Worm (Caenorhabditis elegans) whole organism, dauer: ENCODE data around the gene C55B6.5.

Experiments used
- unc-62 ChIP-seq: sonication (generic microtip); optimal IDR thresholded peaks from 2 replicates; lab custom pipeline; 2017; ENCODE audit warnings: missing biosample characterization, missing genetic modification reagents, missing genetic modification characterization

C55B6.5 gene

ce11 chrX:7222383-7222782, 17.3 kb upstream of the C55B6.5 start:
- no peak for TF ChIP-seq unc-62 (GFP tag; lab: Kevin White, UChicago)

ce11 chrX:7220209-7220608, 15.1 kb upstream of the C55B6.5 start:
- no peak for TF ChIP-seq unc-62 (GFP tag; lab: Kevin White, UChicago)

ce11 chrX:7217704-7218479, 12.8 kb upstream of the C55B6.5 start, which contains the start of gene syd-9:
Gene syd-9 (plus strand): TSS chrX:7218097.
- TF ChIP-seq unc-62 (GFP tag; lab: Kevin White, UChicago): no peak

ce11 chrX:7211405-7211804, 6.3 kb upstream of the C55B6.5 start, which contains the start of gene spp-22:
Gene spp-22 (plus strand): TSS chrX:7211705.
- TF ChIP-seq unc-62 (GFP tag; lab: Kevin White, UChicago): no peak

- TF ChIP-seq unc-62 (GFP tag; lab: Kevin White, UChicago): no peak
These were observed 5.5 kb upstream of the C55B6.5 start for ce11 chrX:7210467-7211107.

ce11 chrX:7209151-7209550, 4.1 kb upstream of the C55B6.5 start:
- TF ChIP-seq unc-62 (GFP tag; lab: Kevin White, UChicago): no peak

ce11 chrX:7206419-7206818, 1.3 kb upstream of the C55B6.5 start, which contains the start of gene ZK867.2:
Gene ZK867.2 (plus strand): TSS chrX:7206719.
- TF ChIP-seq unc-62 (GFP tag; lab: Kevin White, UChicago): no peak

- no peak for TF ChIP-seq unc-62 (GFP tag; lab: Kevin White, UChicago)
These were observed 920 bp downstream of the C55B6.5 start for ce11 chrX:7204175-7204574.

- no peak for TF ChIP-seq unc-62 (GFP tag; lab: Kevin White, UChicago)
These were observed 4.6 kb downstream of the C55B6.5 start for ce11 chrX:7200475-7200874.

- TF ChIP-seq unc-62 (GFP tag; lab: Kevin White, UChicago): no peak
These were observed 5.2 kb downstream of the C55B6.5 start, which contains the start of gene C55B6.1 for ce11 chrX:7199831-7200414. Gene C55B6.1 (plus strand): TSS chrX:7200364.

- TF ChIP-seq unc-62 (GFP tag; lab: Kevin White, UChicago): no peak
These were observed 11.0 kb downstream of the C55B6.5 start, which contains the start of gene dnj-7 for ce11 chrX:7193894-7194614. Gene dnj-7 (plus strand): TSS chrX:7194564.

ce11 chrX:7191882-7192281, 13.2 kb downstream of the C55B6.5 start, which contains the start of gene C55B6.7:
Gene C55B6.7 (minus strand): TSS chrX:7191982.
- no peak for TF ChIP-seq unc-62 (GFP tag; lab: Kevin White, UChicago)

- no peak for TF ChIP-seq unc-62 (GFP tag; lab: Kevin White, UChicago)
These were observed 17.5 kb downstream of the C55B6.5 start, which contains the start of gene C55B6.4 for ce11 chrX:7187602-7188001. Gene C55B6.4 (minus strand): TSS chrX:7187702.

ce11 chrX:7181627-7182026, 23.5 kb downstream of the C55B6.5 start:
- TF ChIP-seq unc-62 (GFP tag; lab: Kevin White, UChicago): no peak

ce11 chrX:7177341-7177740, 27.8 kb downstream of the C55B6.5 start, which contains the start of gene F43E12.1:
Gene F43E12.1 (plus strand): TSS chrX:7177641.
- TF ChIP-seq unc-62 (GFP tag; lab: Kevin White, UChicago): no peak
